Worm (Caenorhabditis elegans) whole organism, late embryonic: ENCODE results near the gene srg-13.

ENCODE experiments used
- ama-1 ChIP-seq: fragments of 150-350 bp; optimal IDR thresholded peaks from 2 replicates; lab custom pipeline; 2014
- ceh-19 ChIP-seq: fragments of 200-800 bp; sonication (Bioruptor generic); optimal IDR thresholded peaks from 2 replicates; lab custom pipeline; 2018; ENCODE audit warnings: mild to moderate bottlenecking, missing genetic modification characterization, missing compliant biosample characterization
- ceh-2 ChIP-seq: sonication (generic microtip); optimal IDR thresholded peaks from 2 replicates; lab custom pipeline; 2016; ENCODE audit warnings: missing genotype, missing genetic modification characterization, missing compliant biosample characterization
- elt-2 ChIP-seq: sonication (generic microtip); optimal IDR thresholded peaks from 2 replicates; lab custom pipeline; 2016; ENCODE audit warnings: missing genetic modification reagents, missing genetic modification characterization, missing compliant biosample characterization
- hlh-30 ChIP-seq: sonication (generic microtip); optimal IDR thresholded peaks from 2 replicates; lab custom pipeline; 2017; ENCODE audit warnings: antibody characterized with exemption, missing genetic modification characterization, missing compliant biosample characterization; ENCODE audit not compliant: insufficient read depth
- hlh-8 ChIP-seq: sonication (generic microtip); optimal IDR thresholded peaks from 2 replicates; lab custom pipeline; 2016; ENCODE audit warnings: missing genotype, missing genetic modification characterization, missing compliant biosample characterization
- syd-9 ChIP-seq: sonication (generic microtip); optimal IDR thresholded peaks from 2 replicates; lab custom pipeline; 2016; ENCODE audit warnings: mild to moderate bottlenecking, missing genetic modification characterization, moderate library complexity, missing compliant biosample characterization
- tbx-2 ChIP-seq: sonication (generic microtip); optimal IDR thresholded peaks from 2 replicates; lab custom pipeline; 2016; ENCODE audit warnings: missing genetic modification characterization, missing compliant biosample characterization
- unc-86 ChIP-seq: sonication (generic microtip); optimal IDR thresholded peaks from 2 replicates; lab custom pipeline; 2016; ENCODE audit warnings: missing genetic modification characterization, missing compliant biosample characterization

DNA sequence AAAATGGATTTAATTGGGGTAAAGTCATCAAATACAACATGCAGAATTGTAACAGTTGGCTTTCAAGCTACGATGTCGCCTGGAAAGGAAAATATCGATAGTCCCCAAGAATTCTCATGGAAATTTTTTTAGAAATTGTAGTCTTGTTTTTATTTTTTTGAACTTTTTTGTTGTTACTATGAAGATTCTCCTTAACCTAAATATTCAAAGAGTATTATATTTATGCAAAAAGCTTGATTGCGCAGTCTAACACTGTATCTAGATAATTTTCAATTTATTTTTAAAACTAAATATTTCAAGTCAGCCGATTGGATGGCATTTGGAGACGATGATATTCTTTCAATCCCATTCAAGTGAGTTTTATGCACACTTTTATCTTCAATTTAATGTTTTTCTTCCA lies 33.2 kb downstream of the srg-13 start, which contains the start of gene pgap-2:
- TF ChIP-seq ama-1 (lab: Kevin White, UChicago): no peak
- TF ChIP-seq tbx-2 (tag; lab: Kevin White, UChicago): no peak
- no peak for TF ChIP-seq ceh-19
- TF ChIP-seq hlh-30: no peak
- no peak for TF ChIP-seq unc-86
- no peak for TF ChIP-seq elt-2
- no peak for TF ChIP-seq hlh-8
- no peak for TF ChIP-seq ceh-2 (tag; lab: Kevin White, UChicago)
- TF ChIP-seq syd-9 (tag; lab: Kevin White, UChicago): no peak
